Fruit fly (Drosophila melanogaster): ENCODE results near the gene Akh.
A peak's percentile ranks its signal among the peaks of the same experiment; 100 is the strongest.

DNA sequence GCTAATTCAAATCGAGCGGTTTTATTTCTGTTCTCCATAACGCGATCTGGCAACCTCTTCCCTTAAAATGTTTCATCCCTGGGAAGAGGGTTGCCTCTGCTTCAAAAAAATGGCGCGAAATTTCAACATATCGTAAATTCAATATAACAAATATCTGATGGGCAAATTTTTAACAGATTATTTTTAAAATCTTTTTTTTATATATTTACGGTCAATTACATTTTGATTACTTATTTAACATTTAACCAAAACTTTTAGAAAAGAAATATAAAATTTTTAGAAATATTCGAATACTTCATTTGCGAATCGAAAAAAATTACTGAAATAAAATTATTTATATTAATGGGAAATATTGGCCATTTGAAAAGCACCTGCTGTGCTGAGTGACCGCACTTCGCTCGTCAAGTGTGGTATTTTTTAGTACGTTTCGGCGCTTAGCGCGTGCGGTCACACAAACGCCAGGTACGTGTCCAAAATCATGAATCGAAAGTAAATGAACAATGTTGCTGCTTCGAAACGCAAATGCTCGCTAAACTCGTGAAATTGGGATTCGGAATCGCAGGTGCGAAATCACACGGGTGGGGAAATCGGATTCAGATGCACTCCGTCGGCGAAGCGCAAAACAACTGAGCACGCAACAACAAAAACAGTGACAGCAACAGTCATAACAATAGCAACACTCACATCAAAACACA, 28.8 kb downstream of the Akh start, which contains the start of gene Ero1L:
- TF ChIP-seq CG8632 (GFP tag; optimal IDR thresholded peaks at IDR 0.05), result no peak
- TF ChIP-seq Lpt (GFP tag; optimal IDR thresholded peaks at IDR 0.05), result no peak
- TF ChIP-seq topi (GFP tag; optimal IDR thresholded peaks at IDR 0.05), result no peak
- TF ChIP-seq fd59A (GFP tag; optimal IDR thresholded peaks at IDR 0.05), result no peak
- no peak for TF ChIP-seq Ets21C (GFP tag; optimal IDR thresholded peaks at IDR 0.05)
- 0 out of 2 replicates have a peak, but pooled peaks have one; percentile 9 for TF ChIP-seq Gug (GFP tag; IDR thresholded peaks at IDR 0.05)
- no peak for TF ChIP-seq Hr38 (GFP tag; optimal IDR thresholded peaks at IDR 0.05)
- TF ChIP-seq Sox102F (GFP tag; optimal IDR thresholded peaks at IDR 0.05), result no peak
- TF ChIP-seq CG11762 (GFP tag; optimal IDR thresholded peaks at IDR 0.05; ENCODE audit: insufficient read depth), result no peak
- TF ChIP-seq CG7368 (GFP tag; optimal IDR thresholded peaks at IDR 0.05), result no peak
- no peak for TF ChIP-seq CG10631 (GFP tag; optimal IDR thresholded peaks at IDR 0.05)
